Fruit fly (Drosophila melanogaster): ENCODE results near the gene AIMP2.

DNA sequence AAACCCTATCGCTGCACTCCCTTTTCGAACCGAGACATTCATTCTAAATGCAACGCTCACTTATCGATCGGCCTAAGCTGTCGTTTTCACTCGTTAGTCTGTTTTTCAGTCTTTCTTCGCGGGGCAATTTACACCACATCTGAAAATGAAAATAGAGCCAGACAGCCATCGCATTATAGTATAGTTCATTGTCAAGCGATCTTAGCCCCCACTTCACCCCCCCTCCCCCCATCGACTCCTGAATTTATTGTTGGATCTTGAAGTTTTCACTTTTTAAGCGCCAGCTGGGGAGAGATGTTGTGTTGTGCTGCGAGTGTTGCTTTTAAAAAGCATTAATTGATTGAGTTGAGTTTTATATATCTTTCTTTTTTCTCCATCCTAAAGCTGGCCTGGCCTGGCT lies 15.8 kb downstream of the AIMP2 start:
- TF ChIP-seq Dfd (GFP tag; optimal IDR thresholded peaks at IDR 0.05) (no peak), GATAd (GFP tag; optimal IDR thresholded peaks at IDR 0.05) (no peak), Hr78 (GFP tag; optimal IDR thresholded peaks at IDR 0.05) (no peak), usp (GFP tag; optimal IDR thresholded peaks at IDR 0.05) (no peak), Abd-B (GFP tag; optimal IDR thresholded peaks at IDR 0.05) (no peak), lola (GFP tag; optimal IDR thresholded peaks at IDR 0.05) (no peak), pan (optimal IDR thresholded peaks at IDR 0.05) (no peak), h (GFP tag; optimal IDR thresholded peaks at IDR 0.05) (no peak)
